Worm (Caenorhabditis elegans): ENCODE results near the gene T19C3.2.

T19C3.2 gene

DNA sequence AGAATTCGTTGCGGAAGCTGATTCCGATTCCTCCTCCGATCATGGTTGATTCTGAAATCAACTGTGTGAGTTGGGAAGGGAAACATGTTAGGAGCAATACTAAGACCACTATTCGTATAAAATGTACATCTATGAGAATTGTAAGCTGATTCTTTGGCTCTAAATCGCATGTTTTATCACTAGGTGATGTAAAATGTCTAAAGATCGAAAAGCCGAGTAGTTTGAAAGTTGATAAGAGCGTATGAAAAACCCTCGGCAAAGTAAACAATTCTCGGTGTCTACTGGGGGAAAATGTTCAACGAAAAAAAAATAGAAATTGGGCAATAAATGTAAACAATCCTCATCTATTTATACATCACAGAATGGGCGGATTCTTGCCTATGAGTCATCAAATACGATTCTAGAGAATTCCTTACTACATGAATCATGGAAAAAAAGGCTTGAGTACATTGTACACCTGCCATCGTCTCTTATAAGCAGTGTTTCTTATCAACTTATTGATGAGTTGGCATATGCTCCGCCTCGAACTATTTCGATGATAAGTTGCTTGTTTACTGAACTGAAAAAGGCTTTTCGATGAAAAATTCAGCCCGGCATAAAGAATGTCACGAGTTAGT, 16.9 kb downstream of the T19C3.2 start, which contains the start of gene lec-6:
Gene lec-6, minus strand, starts transcription at position 51 of the 617 bp plus-strand sequence.
- no peak for TF ChIP-seq ceh-100 (GFP tag; IDR thresholded peaks at IDR 0.05)
- no peak for TF ChIP-seq ceh-27 (GFP tag; optimal IDR thresholded peaks at IDR 0.05)
- TF ChIP-seq ztf-3 (GFP tag; optimal IDR thresholded peaks at IDR 0.05), result no peak
- no peak for TF ChIP-seq die-1 (tag; optimal IDR thresholded peaks at IDR 0.05)
- peak; percentile 27 for TF ChIP-seq atf-7 (tag; optimal IDR thresholded peaks at IDR 0.05)
- no peak for TF ChIP-seq F52B5.7 (tag; optimal IDR thresholded peaks at IDR 0.05)
- no peak for TF ChIP-seq F57C9.4 (tag; optimal IDR thresholded peaks at IDR 0.05)
- no peak for TF ChIP-seq snpc-1.3 (tag; optimal IDR thresholded peaks at IDR 0.05; ENCODE audit: insufficient read depth)
- TF ChIP-seq cebp-1 (GFP tag; IDR thresholded peaks at IDR 0.05), result no peak
- TF ChIP-seq cebp-1 (tag; optimal IDR thresholded peaks at IDR 0.05), result no peak
- no peak for TF ChIP-seq ceh-91 (GFP tag; IDR thresholded peaks at IDR 0.05)
- TF ChIP-seq madf-10 (tag; optimal IDR thresholded peaks at IDR 0.05), result no peak
- peak; percentile 93 for TF ChIP-seq nhr-80 (tag; optimal IDR thresholded peaks at IDR 0.05)
- TF ChIP-seq dpff-1 (tag; optimal IDR thresholded peaks at IDR 0.05), result no peak
- peak; percentile 14 for TF ChIP-seq lin-40 (tag; optimal IDR thresholded peaks at IDR 0.05)
- no peak for TF ChIP-seq F49E8.2 (tag; optimal IDR thresholded peaks at IDR 0.05; ENCODE audit: insufficient read depth)
- TF ChIP-seq hmg-1.2 (GFP tag; IDR thresholded peaks at IDR 0.05), result no peak
- no peak for TF ChIP-seq aptf-2 (GFP tag; conservative IDR thresholded peaks at IDR 0.05)
- no peak for TF ChIP-seq bed-2 (GFP tag; IDR thresholded peaks at IDR 0.05)
- no peak for TF ChIP-seq xnd-1 (tag; optimal IDR thresholded peaks at IDR 0.05)
- no peak for TF ChIP-seq sptf-2 (GFP tag; optimal IDR thresholded peaks at IDR 0.05)
- no peak for TF ChIP-seq Y95B8A.8 (GFP tag; IDR thresholded peaks at IDR 0.05)
- no peak for TF ChIP-seq D2030.7 (GFP tag; IDR thresholded peaks at IDR 0.05)
- TF ChIP-seq C06A6.2 (GFP tag; conservative IDR thresholded peaks at IDR 0.05), result no peak
- TF ChIP-seq egrh-3 (GFP tag; IDR thresholded peaks at IDR 0.05), result no peak
- TF ChIP-seq ekl-4 (GFP tag; IDR thresholded peaks at IDR 0.05), result no peak
- TF ChIP-seq dpl-1 (GFP tag; optimal IDR thresholded peaks at IDR 0.05), result no peak
- no peak for TF ChIP-seq snpc-3.4 (tag; optimal IDR thresholded peaks at IDR 0.05)
- TF ChIP-seq B0336.3 (GFP tag; IDR thresholded peaks at IDR 0.05), result no peak
- TF ChIP-seq fkh-3 (tag; optimal IDR thresholded peaks at IDR 0.05), result no peak
- no peak for TF ChIP-seq mxl-1 (tag; optimal IDR thresholded peaks at IDR 0.05)
- TF ChIP-seq let-607 (tag; optimal IDR thresholded peaks at IDR 0.05), result peak; percentile 92 to 96
- TF ChIP-seq ztf-6 (GFP tag; IDR thresholded peaks at IDR 0.05), result no peak
- TF ChIP-seq T26A5.8 (tag; optimal IDR thresholded peaks at IDR 0.05), result no peak
- no peak for TF ChIP-seq rec-8 (tag; optimal IDR thresholded peaks at IDR 0.05)
- TF ChIP-seq attf-3 (GFP tag; conservative IDR thresholded peaks at IDR 0.05), result no peak
- TF ChIP-seq let-526 (GFP tag; IDR thresholded peaks at IDR 0.05), result 0 out of 2 replicates have a peak, but pooled peaks have one; percentile 16
- TF ChIP-seq F57A8.1 (GFP tag; optimal IDR thresholded peaks at IDR 0.05), result no peak
- no peak for TF ChIP-seq gei-17 (GFP tag; optimal IDR thresholded peaks at IDR 0.05)
- TF ChIP-seq ets-4 (GFP tag; optimal IDR thresholded peaks at IDR 0.05), result peak; percentile 70
- TF ChIP-seq lin-26 (GFP tag; IDR thresholded peaks at IDR 0.05), result no peak
- TF ChIP-seq Y67H2A.10 (GFP tag; conservative IDR thresholded peaks at IDR 0.05), result no peak
- TF ChIP-seq mel-28 (tag; optimal IDR thresholded peaks at IDR 0.05; ENCODE audit: borderline replicate concordance), result no peak
- peak; percentile 66 for TF ChIP-seq ZK185.1 (tag; optimal IDR thresholded peaks at IDR 0.05; ENCODE audit: poor library complexity, severe bottlenecking)
- no peak for TF ChIP-seq repo-1 (tag; optimal IDR thresholded peaks at IDR 0.05)
- TF ChIP-seq madf-8 (GFP tag; conservative IDR thresholded peaks at IDR 0.05), result no peak
- no peak for TF ChIP-seq nfya-2 (GFP tag; IDR thresholded peaks at IDR 0.05)
- no peak for TF ChIP-seq hlh-12 (tag; optimal IDR thresholded peaks at IDR 0.05)
